Worm (Caenorhabditis elegans) whole organism, L4 larva: ENCODE data around the gene B0410.1.

Experiments used
- ces-1 ChIP-seq: fragments of 150-350 bp; sonication (generic microtip); optimal IDR thresholded peaks from 4 replicates; lab custom pipeline; 2014; ENCODE audit warnings: missing biosample characterization, missing genetic modification reagents, missing genetic modification characterization
- daf-19 ChIP-seq: fragments of 200-800 bp; sonication (Bioruptor generic); conservative IDR thresholded peaks from 2 replicates; pipeline ENCODE4 v1.3.6; 2022; ENCODE audit warnings: missing genetic modification characterization, missing compliant biosample characterization
- egl-27 ChIP-seq: sonication (generic microtip); optimal IDR thresholded peaks from 3 replicates; lab custom pipeline; 2017; ENCODE audit warnings: missing biosample characterization, missing genetic modification reagents, missing genetic modification characterization
- unc-62 ChIP-seq, 3 experiments: fragments of 150-350 bp in 1 of 3; sonication (generic microtip); optimal IDR thresholded peaks in 2 of 3; peaks in 1 of 3; 1 replicate in 1 of 3; 2 replicates in 2 of 3; lab custom pipeline; 2014 to 2017; ENCODE audit warnings: missing biosample characterization in 3 of 3, missing genetic modification characterization in 3 of 3, missing genetic modification reagents in 3 of 3, missing genotype in 1 of 3

- peak in 1 of 2 experiments; percentile 54 for TF ChIP-seq unc-62 (GFP tag; optimal IDR thresholded peaks at IDR 0.05 in 1 of 2; lab: Kevin White, UChicago)
- TF ChIP-seq unc-62 (tag; optimal IDR thresholded peaks at IDR 0.05; lab: Kevin White, UChicago), result no peak
- TF ChIP-seq ces-1 (GFP tag; lab: Kevin White, UChicago), result no peak
- no peak for TF ChIP-seq daf-19 (GFP tag; lab: Robert Waterston, UW)
- no peak for TF ChIP-seq egl-27 (tag; lab: Kevin White, UChicago)
Observed at ce11 chrX:2907296-2907873, 13.0 kb downstream of the B0410.1 start.
